Worm (Caenorhabditis elegans) whole organism, L4 larva: ENCODE data around the gene tin-9.2.
"Not testable (repeated sequence)": the region's sequence is repeated elsewhere in the genome, so short reads cannot be mapped to it uniquely, and the experiment has no call there.

Experiments used
- D1046.2 ChIP-seq: fragments of 200-800 bp; sonication (Bioruptor generic); IDR thresholded peaks from 2 replicates; pipeline ENCODE4 v1.3.6; 2022; ENCODE audit warnings: missing genetic modification characterization, missing compliant biosample characterization
- F26F4.8 ChIP-seq: fragments of 200-800 bp; sonication (Bioruptor generic); conservative IDR thresholded peaks from 2 replicates; pipeline ENCODE4 v1.3.6; 2022; ENCODE audit warnings: missing genetic modification characterization, missing compliant biosample characterization
- F44E2.7 ChIP-seq: fragments of 200-800 bp; sonication (Bioruptor generic); IDR thresholded peaks from 2 replicates; pipeline ENCODE4 v2.1.2; 2022; ENCODE audit warnings: missing genetic modification characterization, missing compliant biosample characterization
- T26A8.4 ChIP-seq: fragments of 200-800 bp; sonication (Bioruptor generic); IDR thresholded peaks from 2 replicates; pipeline ENCODE4 v1.3.6; 2022; ENCODE audit warnings: missing genetic modification characterization, missing compliant biosample characterization
- Y105C5A.15 ChIP-seq: fragments of 200-800 bp; sonication (Bioruptor generic); IDR thresholded peaks from 2 replicates; pipeline ENCODE4 v1.3.6; 2022; ENCODE audit warnings: missing genetic modification characterization, missing compliant biosample characterization
- Y48G9A.11 ChIP-seq: fragments of 200-800 bp; sonication (Bioruptor generic); IDR thresholded peaks from 2 replicates; pipeline ENCODE4 v1.3.6; 2022; ENCODE audit warnings: missing genetic modification reagents, missing genetic modification characterization, missing compliant biosample characterization
- Y75B8A.6 ChIP-seq: fragments of 200-800 bp; sonication (Bioruptor generic); IDR thresholded peaks from 2 replicates; pipeline ENCODE4 v1.3.6; 2022; ENCODE audit warnings: missing genetic modification reagents, missing genetic modification characterization, missing compliant biosample characterization
- ZK337.2 ChIP-seq: fragments of 200-800 bp; sonication (Bioruptor generic); IDR thresholded peaks from 2 replicates; pipeline ENCODE4 v1.3.6; 2022; ENCODE audit warnings: missing genetic modification reagents, missing genetic modification characterization, missing compliant biosample characterization
- ZK546.5 ChIP-seq, 2 experiments: sonication (generic microtip); optimal IDR thresholded peaks; 2 replicates each; lab custom pipeline; 2017; ENCODE audit warnings: missing biosample characterization in 2 of 2, missing genetic modification characterization in 2 of 2
- arid-1 ChIP-seq: fragments of 200-800 bp; sonication (Bioruptor generic); conservative IDR thresholded peaks from 2 replicates; pipeline ENCODE4 v1.3.6; 2022; ENCODE audit warnings: missing genetic modification reagents, missing genetic modification characterization, missing compliant biosample characterization
- ceh-44 ChIP-seq: fragments of 200-800 bp; sonication (Bioruptor generic); IDR thresholded peaks from 2 replicates; pipeline ENCODE4 v1.3.6; 2022; ENCODE audit warnings: missing genetic modification reagents, missing genetic modification characterization, missing compliant biosample characterization
- ceh-82 ChIP-seq: sonication (generic microtip); optimal IDR thresholded peaks from 2 replicates; lab custom pipeline; 2017; ENCODE audit warnings: missing biosample characterization, missing genetic modification characterization
- cey-2 ChIP-seq: sonication (generic microtip); optimal IDR thresholded peaks from 3 replicates; lab custom pipeline; 2017; ENCODE audit warnings: missing genetic modification characterization, mild to moderate bottlenecking, missing compliant biosample characterization, antibody characterized with exemption, borderline replicate concordance; ENCODE audit not compliant: insufficient read depth
- ctbp-1 ChIP-seq: fragments of 200-800 bp; sonication (Bioruptor generic); IDR thresholded peaks from 2 replicates; pipeline ENCODE4 v1.3.6; 2022; ENCODE audit warnings: missing genetic modification reagents, missing genetic modification characterization, missing compliant biosample characterization
- dmd-6 ChIP-seq: fragments of 200-800 bp; sonication (Bioruptor generic); IDR thresholded peaks from 2 replicates; pipeline ENCODE4 v1.3.6; 2022; ENCODE audit warnings: missing genetic modification reagents, missing genetic modification characterization, missing compliant biosample characterization
- dmd-8 ChIP-seq: fragments of 200-800 bp; sonication (Bioruptor generic); IDR thresholded peaks from 2 replicates; pipeline ENCODE4 v1.3.6; 2022; ENCODE audit warnings: missing genetic modification characterization, missing compliant biosample characterization
- egl-43 ChIP-seq: fragments of 200-800 bp; sonication (Bioruptor generic); IDR thresholded peaks from 2 replicates; pipeline ENCODE4 v1.3.6; 2022; ENCODE audit warnings: missing genetic modification reagents, missing genetic modification characterization, missing compliant biosample characterization
- fkh-10 ChIP-seq: fragments of 150-350 bp; optimal IDR thresholded peaks from 2 replicates; lab custom pipeline; 2014; ENCODE audit warnings: missing biosample characterization, missing genetic modification reagents, missing genetic modification characterization
- hmg-1.1 ChIP-seq: fragments of 200-800 bp; sonication (Bioruptor generic); IDR thresholded peaks from 2 replicates; pipeline ENCODE4 v1.3.6; 2022; ENCODE audit warnings: missing genetic modification reagents, missing genetic modification characterization, missing compliant biosample characterization
- lim-7 ChIP-seq: fragments of 200-800 bp; sonication (Bioruptor generic); IDR thresholded peaks from 2 replicates; pipeline ENCODE4 v1.3.6; 2022; ENCODE audit warnings: missing genetic modification characterization, missing compliant biosample characterization
- lin-1 ChIP-seq: fragments of 200-800 bp; sonication (Bioruptor generic); IDR thresholded peaks from 2 replicates; pipeline ENCODE4 v1.3.6; 2022; ENCODE audit warnings: missing genetic modification reagents, missing genetic modification characterization, missing compliant biosample characterization
- lin-29 ChIP-seq: fragments of 200-800 bp; sonication (Bioruptor generic); IDR thresholded peaks from 2 replicates; pipeline ENCODE4 v1.3.6; 2022; ENCODE audit warnings: missing genetic modification reagents, missing genetic modification characterization, missing compliant biosample characterization
- lin-38 ChIP-seq: fragments of 200-800 bp; sonication (Bioruptor generic); IDR thresholded peaks from 2 replicates; pipeline ENCODE4 v1.3.6; 2022; ENCODE audit warnings: missing genetic modification reagents, missing genetic modification characterization, missing compliant biosample characterization
- lir-3 ChIP-seq: sonication (generic microtip); optimal IDR thresholded peaks from 2 replicates; lab custom pipeline; 2016; ENCODE audit warnings: mild to moderate bottlenecking, missing genetic modification characterization, missing compliant biosample characterization
- madf-5 ChIP-seq, 2 experiments: fragments of 200-800 bp; sonication (Bioruptor generic); IDR thresholded peaks; 2 replicates each; pipeline ENCODE4 v1.3.6; 2022; ENCODE audit warnings: missing compliant biosample characterization in 2 of 2, missing genetic modification characterization in 2 of 2
- madf-9 ChIP-seq: fragments of 200-800 bp; sonication (Bioruptor generic); conservative IDR thresholded peaks from 2 replicates; pipeline ENCODE4 v1.3.6; 2022; ENCODE audit warnings: missing genetic modification reagents, missing genetic modification characterization, missing compliant biosample characterization
- mdt-29 ChIP-seq: fragments of 200-800 bp; sonication (Bioruptor generic); IDR thresholded peaks from 2 replicates; pipeline ENCODE4 v1.3.6; 2022; ENCODE audit warnings: missing genetic modification reagents, missing genetic modification characterization, missing compliant biosample characterization
- mes-2 ChIP-seq: sonication (generic microtip); optimal IDR thresholded peaks from 2 replicates; lab custom pipeline; 2016; ENCODE audit warnings: missing genotype, mild to moderate bottlenecking, missing genetic modification characterization, missing compliant biosample characterization; ENCODE audit not compliant: poor library complexity, severe bottlenecking
- nhr-25 ChIP-seq: sonication (generic microtip); optimal IDR thresholded peaks from 2 replicates; lab custom pipeline; 2017; ENCODE audit warnings: missing genetic modification characterization, mild to moderate bottlenecking, missing compliant biosample characterization, antibody characterized with exemption, moderate library complexity, borderline replicate concordance; ENCODE audit not compliant: insufficient read depth
- nhr-42 ChIP-seq: fragments of 200-800 bp; sonication (Bioruptor generic); IDR thresholded peaks from 2 replicates; pipeline ENCODE4 v1.3.6; 2022; ENCODE audit warnings: missing genetic modification characterization, missing compliant biosample characterization
- pha-4 ChIP-seq, 2 experiments: fragments of 150-350 bp in 1 of 2; fragments of 200-800 bp in 1 of 2; sonication (Bioruptor generic) in 1 of 2; IDR thresholded peaks in 1 of 2; optimal IDR thresholded peaks in 1 of 2; 2 replicates each; pipeline versions ENCODE4 v1.3.6 to Lab custom; 2014 to 2022; ENCODE audit warnings: missing genetic modification characterization in 2 of 2, missing genetic modification reagents in 2 of 2, missing biosample characterization in 1 of 2, missing compliant biosample characterization in 1 of 2
- php-3 ChIP-seq: fragments of 200-800 bp; sonication (Bioruptor generic); IDR thresholded peaks from 2 replicates; pipeline ENCODE4 v1.3.6; 2022; ENCODE audit warnings: missing genetic modification reagents, missing genetic modification characterization, missing compliant biosample characterization
- saeg-2 ChIP-seq: fragments of 200-800 bp; sonication (Bioruptor generic); IDR thresholded peaks from 2 replicates; pipeline ENCODE4 v1.3.6; 2022; ENCODE audit warnings: missing genetic modification reagents, missing genetic modification characterization, missing compliant biosample characterization
- snpc-1.2 ChIP-seq: fragments of 200-800 bp; sonication (Bioruptor generic); IDR thresholded peaks from 2 replicates; pipeline ENCODE4 v1.3.6; 2022; ENCODE audit warnings: missing genetic modification reagents, missing genetic modification characterization, missing compliant biosample characterization
- spr-1 ChIP-seq: sonication (generic microtip); optimal IDR thresholded peaks from 2 replicates; lab custom pipeline; 2016; ENCODE audit warnings: mild to moderate bottlenecking, missing genetic modification characterization, missing compliant biosample characterization
- tra-1 ChIP-seq: fragments of 200-800 bp; sonication (Bioruptor generic); IDR thresholded peaks from 2 replicates; pipeline ENCODE4 v1.3.6; 2022; ENCODE audit warnings: missing genetic modification reagents, missing genetic modification characterization, missing compliant biosample characterization
- vab-7 ChIP-seq: fragments of 200-800 bp; sonication (Bioruptor generic); IDR thresholded peaks from 2 replicates; pipeline ENCODE4 v1.3.6; 2022; ENCODE audit warnings: missing genetic modification reagents, missing genetic modification characterization, missing compliant biosample characterization
- zfp-3 ChIP-seq: fragments of 200-800 bp; sonication (Bioruptor generic); conservative IDR thresholded peaks from 2 replicates; pipeline ENCODE4 v1.3.6; 2022; ENCODE audit warnings: missing genetic modification reagents, missing genetic modification characterization, missing compliant biosample characterization

Gene tin-9.2

ce11 chrIV:13140792-13141191 is 42.0 kb downstream of the tin-9.2 start:
- TF ChIP-seq D1046.2 (GFP tag; lab: Robert Waterston, UW) (peak; percentile 44; the same call in 1 of the 2 replicates), ceh-44 (GFP tag; lab: Robert Waterston, UW) (0 out of 2 replicates have a peak, but pooled peaks have one; percentile 58), ZK337.2 (GFP tag; lab: Robert Waterston, UW) (0 out of 2 replicates have a peak, but pooled peaks have one; percentile 12), hmg-1.1 (GFP tag; lab: Robert Waterston, UW) (peak; percentile 39; the same call in 1 of the 2 replicates), vab-7 (GFP tag; lab: Robert Waterston, UW) (peak; percentile 85), Y75B8A.6 (GFP tag; lab: Robert Waterston, UW) (0 out of 2 replicates have a peak, but pooled peaks have one; percentile 68), zfp-3 (GFP tag; lab: Robert Waterston, UW) (peak; percentile 27; the same call in 1 of the 2 replicates), tra-1 (GFP tag; lab: Robert Waterston, UW) (peak; percentile 47; the same call in 1 of the 2 replicates), F26F4.8 (GFP tag; lab: Robert Waterston, UW) (peak; percentile 91), pha-4 (GFP tag; IDR thresholded peaks at IDR 0.05; lab: Robert Waterston, UW) (peak; percentile 76), dmd-8 (GFP tag; lab: Robert Waterston, UW) (peak; percentile 82), mdt-29 (GFP tag; lab: Robert Waterston, UW) (peak; percentile 63; the same call in 1 of the 2 replicates), ctbp-1 (GFP tag; lab: Robert Waterston, UW) (peak; percentile 53; the same call in 1 of the 2 replicates), dmd-6 (0 out of 2 replicates have a peak, but pooled peaks have one; percentile 10), madf-5 (GFP tag; IDR thresholded peaks at IDR 0.05; lab: Robert Waterston, UW) (peak; percentile 76 to 82; a peak in 1 of 4 replicates), madf-9 (peak; percentile 69), saeg-2 (GFP tag; lab: Robert Waterston, UW) (0 out of 2 replicates have a peak, but pooled peaks have one; percentile 41), Y105C5A.15 (GFP tag; lab: Robert Waterston, UW) (peak; percentile 71; the same call in 1 of the 2 replicates), egl-43 (peak; percentile 87), mes-2 (peak; percentile 18), arid-1 (GFP tag; lab: Robert Waterston, UW) (peak; percentile 88), Y48G9A.11 (peak; percentile 64), lin-1 (GFP tag; lab: Robert Waterston, UW) (peak; percentile 56; the same call in 1 of the 2 replicates), php-3 (GFP tag; lab: Robert Waterston, UW) (0 out of 2 replicates have a peak, but pooled peaks have one; percentile 9), T26A8.4 (peak; percentile 59), F44E2.7 (GFP tag; lab: Robert Waterston, UW) (peak; percentile 81; the same call in 1 of the 2 replicates), lim-7 (GFP tag; lab: Robert Waterston, UW) (peak; percentile 92), snpc-1.2 (peak; percentile 87), lin-38 (GFP tag; lab: Robert Waterston, UW) (peak; percentile 76)
- not testable (repeated sequence) for TF ChIP-seq pha-4 (tag; optimal IDR thresholded peaks at IDR 0.05; lab: Kevin White, UChicago)
- TF ChIP-seq, all 104 proteins: peak for 29; not testable (repeated sequence) for 75

- TF ChIP-seq ZK546.5 (tag; optimal IDR thresholded peaks at IDR 0.05; lab: Kevin White, UChicago) (no peak), mes-2 (no peak), nhr-25 (tag; lab: Kevin White, UChicago) (no peak), cey-2 (tag; lab: Kevin White, UChicago) (no peak), spr-1 (no peak), Y75B8A.6 (GFP tag; lab: Robert Waterston, UW) (no peak), lir-3 (tag; lab: Kevin White, UChicago) (no peak), ceh-44 (GFP tag; lab: Robert Waterston, UW) (no peak), Y105C5A.15 (GFP tag; lab: Robert Waterston, UW) (no peak), lin-29 (GFP tag; lab: Robert Waterston, UW) (no peak), dmd-6 (no peak), mdt-29 (GFP tag; lab: Robert Waterston, UW) (no peak), nhr-42 (no peak), ceh-82 (tag; lab: Kevin White, UChicago) (no peak), zfp-3 (GFP tag; lab: Robert Waterston, UW) (no peak), dmd-8 (GFP tag; lab: Robert Waterston, UW) (no peak), lin-38 (GFP tag; lab: Robert Waterston, UW) (no peak), fkh-10 (GFP tag; lab: Kevin White, UChicago) (no peak)
These were observed 43.5 kb downstream of the tin-9.2 start, which contains the start of gene spe-43 for ce11 chrIV:13142254-13142653. TSS of gene spe-43 (minus strand) at chrIV:13142354.
